Worm (Caenorhabditis elegans): Measurements from ENCODE around the gene F23F12.13.

The F23F12.13 gene

DNA sequence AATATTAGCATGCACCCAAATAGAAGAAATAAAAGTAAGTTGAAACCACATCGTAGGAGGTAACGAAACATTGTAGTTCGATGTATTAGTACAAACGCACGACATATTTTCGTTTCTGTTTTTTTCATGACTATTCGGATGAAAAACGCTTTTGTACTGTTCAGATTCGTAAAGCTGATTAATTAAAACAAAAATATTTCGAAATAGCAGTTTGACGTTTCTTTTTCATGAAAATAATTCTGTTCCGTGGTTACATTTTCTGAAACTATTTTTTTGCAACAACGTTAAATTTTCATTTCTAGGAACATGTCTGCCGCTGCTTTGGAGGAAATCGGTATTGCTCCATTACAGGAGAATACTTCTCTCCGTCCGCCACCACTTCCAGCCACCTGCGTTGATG, 6.0 kb upstream of the F23F12.13 start, which contains the start of gene rpt-3:
rpt-3 (plus strand) TSS at position 301 of the 400 bp plus-strand sequence.
- no peak for TF ChIP-seq R02D3.7 (tag; optimal IDR thresholded peaks at IDR 0.05)

DNA sequence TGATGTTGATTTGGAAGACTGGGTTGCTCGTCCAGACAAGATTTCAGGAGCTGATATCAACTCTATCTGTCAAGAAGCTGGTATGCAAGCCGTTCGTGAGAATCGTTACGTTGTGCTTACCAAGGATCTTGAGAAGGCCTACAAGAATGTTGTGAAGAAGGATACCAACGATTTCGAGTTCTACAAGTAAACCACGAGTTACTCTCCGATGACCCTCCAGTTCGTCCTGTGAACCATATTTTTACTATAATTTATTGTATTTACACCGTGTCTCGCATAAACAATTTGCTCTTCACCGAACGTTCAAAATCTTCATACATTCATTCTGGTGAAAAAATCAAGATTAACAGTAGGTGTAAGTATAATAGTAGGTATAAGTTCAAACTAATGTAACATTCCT, 4.5 kb upstream of the F23F12.13 start:
- TF ChIP-seq nhr-237 (tag; optimal IDR thresholded peaks at IDR 0.05) (no peak), skn-1 (tag; optimal IDR thresholded peaks at IDR 0.05) (no peak), ceh-82 (tag; optimal IDR thresholded peaks at IDR 0.05) (no peak), lsy-12 (tag; optimal IDR thresholded peaks at IDR 0.05) (no peak), elt-2 (tag; optimal IDR thresholded peaks at IDR 0.05) (no peak), nhr-76 (tag; optimal IDR thresholded peaks at IDR 0.05) (no peak), ceh-16 (tag; optimal IDR thresholded peaks at IDR 0.05) (no peak), jun-1 (tag; optimal IDR thresholded peaks at IDR 0.05) (no peak), lin-15B (tag; optimal IDR thresholded peaks at IDR 0.05) (no peak), lin-39 (tag; optimal IDR thresholded peaks at IDR 0.05) (no peak), snpc-4 (tag; optimal IDR thresholded peaks at IDR 0.05) (no peak), fkh-2 (tag; optimal IDR thresholded peaks at IDR 0.05) (no peak), elt-3 (tag; optimal IDR thresholded peaks at IDR 0.05) (no peak), ZK546.5 (tag; optimal IDR thresholded peaks at IDR 0.05) (no peak)

DNA sequence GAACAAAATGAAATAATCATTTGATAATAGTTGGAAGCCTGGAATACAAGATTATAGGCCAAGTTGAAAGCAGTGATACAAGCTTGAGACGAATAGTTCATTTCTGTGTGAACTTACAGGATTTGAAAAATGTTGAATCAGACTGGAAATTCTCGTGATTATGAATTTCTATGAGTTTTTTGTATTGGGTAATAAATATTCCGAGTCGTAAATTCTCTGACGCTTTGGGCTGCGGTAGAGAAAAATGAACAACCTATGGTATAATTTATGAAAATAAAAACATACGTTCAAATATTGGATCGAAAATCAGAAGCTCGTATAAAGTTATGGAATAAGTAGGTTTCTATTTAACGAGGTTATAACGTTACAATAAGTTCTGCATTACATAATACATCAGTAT, 2.7 kb upstream of the F23F12.13 start, which contains the start of gene srb-11:
srb-11 (minus strand) TSS at position 101 of the 400 bp plus-strand sequence.
- TF ChIP-seq pha-4 (tag; optimal IDR thresholded peaks at IDR 0.05) = no peak
- no peak for TF ChIP-seq ZK546.5 (tag; optimal IDR thresholded peaks at IDR 0.05)
- TF ChIP-seq elt-2 (tag; optimal IDR thresholded peaks at IDR 0.05) = no peak
- TF ChIP-seq mdl-1 (tag; optimal IDR thresholded peaks at IDR 0.05) = no peak
- no peak for TF ChIP-seq egl-27 (tag; optimal IDR thresholded peaks at IDR 0.05)
- no peak for TF ChIP-seq nhr-43 (tag; optimal IDR thresholded peaks at IDR 0.05; ENCODE audit: poor library complexity, severe bottlenecking)
- TF ChIP-seq lin-39 (tag; optimal IDR thresholded peaks at IDR 0.05) = no peak
- TF ChIP-seq fos-1 (tag; optimal IDR thresholded peaks at IDR 0.05) = no peak
- no peak for TF ChIP-seq unc-39 (tag; optimal IDR thresholded peaks at IDR 0.05)

DNA sequence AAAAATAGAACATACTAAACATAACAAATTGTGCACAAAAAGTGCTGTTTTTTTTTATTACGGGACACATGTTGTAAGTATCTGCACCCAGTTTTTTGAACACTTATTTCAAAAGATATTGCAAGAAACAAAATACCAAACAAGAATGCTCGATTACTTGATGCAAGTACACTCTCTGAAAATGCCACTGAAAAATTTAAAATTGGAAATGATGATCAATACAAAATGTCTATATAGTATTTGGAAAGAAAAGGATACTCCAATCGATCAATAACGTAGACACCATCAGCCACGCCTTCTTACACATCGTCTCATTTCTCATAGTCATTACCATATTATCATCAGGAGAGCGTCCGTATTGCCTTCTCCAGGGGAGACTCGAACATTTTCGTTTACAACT, 2.7 kb downstream of the F23F12.13 start, which contains the start of gene sdz-15:
sdz-15 (plus strand) TSS at position 301 of the 400 bp plus-strand sequence.
- TF ChIP-seq nhr-43 (tag; optimal IDR thresholded peaks at IDR 0.05; ENCODE audit: poor library complexity, severe bottlenecking) (no peak), nhr-25 (tag; optimal IDR thresholded peaks at IDR 0.05) (no peak), mdl-1 (tag; optimal IDR thresholded peaks at IDR 0.05) (no peak), eor-1 (tag; optimal IDR thresholded peaks at IDR 0.05) (no peak), pha-4 (tag; optimal IDR thresholded peaks at IDR 0.05) (no peak), mml-1 (tag; optimal IDR thresholded peaks at IDR 0.05) (no peak), unc-39 (tag; optimal IDR thresholded peaks at IDR 0.05) (no peak), ceh-16 (tag; optimal IDR thresholded peaks at IDR 0.05) (no peak), zag-1 (tag; optimal IDR thresholded peaks at IDR 0.05) (no peak), fos-1 (tag; optimal IDR thresholded peaks at IDR 0.05) (no peak)

DNA sequence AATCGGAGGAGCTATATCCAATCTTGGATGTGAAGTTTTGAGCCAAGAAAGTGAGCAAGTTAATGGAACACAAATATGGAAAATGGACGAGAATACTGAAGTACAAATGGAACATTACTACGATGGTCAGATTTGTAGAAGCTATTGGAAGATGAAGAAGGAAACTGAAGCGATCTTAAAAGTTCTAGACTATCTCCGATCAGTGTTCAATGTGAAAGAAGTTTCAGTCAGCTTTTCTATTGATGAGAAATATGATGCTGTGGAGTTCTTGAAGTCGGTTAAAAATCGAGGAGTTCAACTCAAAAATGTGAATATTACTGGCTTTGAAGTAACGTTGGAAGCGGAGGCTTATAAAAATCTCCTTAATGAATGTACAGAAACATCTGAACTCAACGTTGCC, 3.6 kb downstream of the F23F12.13 start:
- TF ChIP-seq ama-1 (optimal IDR thresholded peaks at IDR 0.05) = no peak
- no peak for TF ChIP-seq nhr-76 (tag; optimal IDR thresholded peaks at IDR 0.05)
- no peak for TF ChIP-seq zag-1 (tag; optimal IDR thresholded peaks at IDR 0.05)
- TF ChIP-seq nhr-11 (tag; optimal IDR thresholded peaks at IDR 0.05) = no peak
- no peak for TF ChIP-seq aly-2 (tag; optimal IDR thresholded peaks at IDR 0.05)
- TF ChIP-seq egl-5 (tag; optimal IDR thresholded peaks at IDR 0.05) = no peak
- TF ChIP-seq fkh-10 (GFP tag; optimal IDR thresholded peaks at IDR 0.05) = no peak
- TF ChIP-seq eor-1 (tag; optimal IDR thresholded peaks at IDR 0.05) = no peak
- TF ChIP-seq jun-1 (tag; optimal IDR thresholded peaks at IDR 0.05) = no peak
- no peak for TF ChIP-seq mml-1 (tag; optimal IDR thresholded peaks at IDR 0.05)
- TF ChIP-seq nhr-67 (tag; optimal IDR thresholded peaks at IDR 0.05) = no peak

DNA sequence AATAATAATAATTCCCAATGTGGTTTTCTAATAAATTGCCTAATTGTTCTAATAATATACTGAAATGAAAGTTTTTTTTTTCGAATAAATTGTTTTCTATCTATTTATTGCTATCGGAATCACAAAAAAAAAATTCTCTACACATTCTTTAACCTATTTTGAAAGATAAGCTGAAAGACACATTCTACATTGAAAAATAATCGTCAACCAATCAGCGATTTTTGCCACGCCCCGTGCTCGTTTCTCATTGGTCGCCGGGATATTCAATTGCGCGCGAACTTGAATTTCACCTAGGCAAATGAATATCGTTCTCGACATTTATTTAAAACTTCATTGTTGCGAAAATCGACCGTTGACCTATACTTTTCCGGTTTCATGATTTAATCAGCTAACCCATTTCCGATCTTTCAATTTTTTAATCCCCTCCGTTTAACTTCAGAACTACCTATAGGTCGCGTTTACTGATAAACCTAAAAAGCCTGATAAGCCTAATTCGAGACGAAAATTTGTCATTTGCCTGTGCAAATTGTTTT, 4.6 kb downstream of the F23F12.13 start, which contains the start of gene F23F12.3:
F23F12.3 (plus strand) TSS at position 483 of the 533 bp plus-strand sequence.
- TF ChIP-seq elt-3 (tag; optimal IDR thresholded peaks at IDR 0.05) (no peak), pqm-1 (tag; optimal IDR thresholded peaks at IDR 0.05) (peak; percentile 21), nhr-237 (tag; optimal IDR thresholded peaks at IDR 0.05) (no peak), R02D3.7 (tag; optimal IDR thresholded peaks at IDR 0.05) (no peak), nhr-43 (tag; optimal IDR thresholded peaks at IDR 0.05; ENCODE audit: poor library complexity, severe bottlenecking) (no peak), elt-2 (tag; optimal IDR thresholded peaks at IDR 0.05) (peak; percentile 56), nfya-1 (tag; optimal IDR thresholded peaks at IDR 0.05; ENCODE audit: insufficient read depth) (peak; percentile 53), skn-1 (tag; optimal IDR thresholded peaks at IDR 0.05) (no peak), nhr-67 (tag; optimal IDR thresholded peaks at IDR 0.05) (no peak), mml-1 (tag; optimal IDR thresholded peaks at IDR 0.05) (no peak)

All from whole organism, L3 larva.